Worm (Caenorhabditis elegans) whole organism, late embryonic: ENCODE measurements around the gene srw-2.

Experiments used
- K02D7.2 ChIP-seq: sonication (generic microtip); optimal IDR thresholded peaks from 2 replicates; lab custom pipeline; 2017; ENCODE audit warnings: mild to moderate bottlenecking, missing genetic modification characterization, missing compliant biosample characterization
- pag-3 ChIP-seq: sonication (generic microtip); optimal IDR thresholded peaks from 2 replicates; lab custom pipeline; 2016; ENCODE audit warnings: missing compliant biosample characterization, missing genetic modification characterization, borderline replicate concordance
- sox-2 ChIP-seq: fragments of 200-800 bp; sonication (Bioruptor generic); IDR thresholded peaks from 2 replicates; pipeline ENCODE4 v1.3.6; 2022; ENCODE audit warnings: missing genetic modification reagents, missing genetic modification characterization, missing compliant biosample characterization

ce11 chrV:2826815-2827214 lies 3.9 kb upstream of the srw-2 start, which contains the start of gene T03D3.5:
- TF ChIP-seq pag-3 (tag; lab: Kevin White, UChicago) = no peak
- TF ChIP-seq K02D7.2 = no peak
- TF ChIP-seq sox-2 (GFP tag; lab: Robert Waterston, UW) = no peak
